Worm (Caenorhabditis elegans) whole organism, L2 larva: ENCODE data around the gene Y39A3CL.3.

ENCODE experiments used
- alr-1 ChIP-seq: fragments of 150-350 bp; optimal IDR thresholded peaks from 2 replicates; lab custom pipeline; 2014; ENCODE audit warnings: missing biosample characterization, missing genetic modification characterization
- ama-1 ChIP-seq: fragments of 150-350 bp; optimal IDR thresholded peaks from 2 replicates; lab custom pipeline; 2018; ENCODE audit warnings: inconsistent platforms
- dmd-4 ChIP-seq: sonication (generic microtip); optimal IDR thresholded peaks from 2 replicates; lab custom pipeline; 2017; ENCODE audit warnings: missing biosample characterization, missing genetic modification characterization
- egl-27 ChIP-seq: sonication (generic microtip); optimal IDR thresholded peaks from 3 replicates; lab custom pipeline; 2017; ENCODE audit warnings: missing biosample characterization, missing genetic modification reagents, missing genetic modification characterization
- elt-3 ChIP-seq: sonication (generic microtip); optimal IDR thresholded peaks from 2 replicates; lab custom pipeline; 2017; ENCODE audit warnings: missing biosample characterization, missing genetic modification characterization
- lsy-2 ChIP-seq, 2 experiments: fragments of 150-350 bp in 1 of 2; sonication (generic microtip) in 1 of 2; optimal IDR thresholded peaks; 2 replicates each; lab custom pipeline; 2014 to 2017; ENCODE audit warnings: missing biosample characterization in 2 of 2, missing genetic modification characterization in 2 of 2
- mbf-1 ChIP-seq: sonication (generic microtip); optimal IDR thresholded peaks from 2 replicates; lab custom pipeline; 2017; ENCODE audit warnings: missing biosample characterization, missing genetic modification characterization
- nhr-11 ChIP-seq: fragments of 150-350 bp; optimal IDR thresholded peaks from 2 replicates; lab custom pipeline; 2014; ENCODE audit warnings: missing biosample characterization, missing genetic modification characterization
- nhr-237 ChIP-seq: fragments of 150-350 bp; optimal IDR thresholded peaks from 2 replicates; lab custom pipeline; 2014; ENCODE audit warnings: missing biosample characterization, missing genetic modification characterization
- nhr-25 ChIP-seq: fragments of 150-350 bp; sonication (generic microtip); optimal IDR thresholded peaks from 3 replicates; lab custom pipeline; 2014; ENCODE audit warnings: missing biosample characterization, missing genetic modification characterization
- skn-1 ChIP-seq: sonication (generic microtip); optimal IDR thresholded peaks from 2 replicates; lab custom pipeline; 2017; ENCODE audit warnings: missing biosample characterization, missing genetic modification characterization
- unc-39 ChIP-seq: fragments of 150-350 bp; optimal IDR thresholded peaks from 2 replicates; lab custom pipeline; 2014; ENCODE audit warnings: missing biosample characterization, missing genetic modification characterization
- unc-62 ChIP-seq: fragments of 150-350 bp; optimal IDR thresholded peaks from 2 replicates; lab custom pipeline; 2014; ENCODE audit warnings: missing biosample characterization, missing genetic modification reagents, missing genetic modification characterization
- ztf-4 ChIP-seq: fragments of 150-350 bp; optimal IDR thresholded peaks from 2 replicates; lab custom pipeline; 2014; ENCODE audit warnings: missing biosample characterization, missing genetic modification characterization

DNA sequence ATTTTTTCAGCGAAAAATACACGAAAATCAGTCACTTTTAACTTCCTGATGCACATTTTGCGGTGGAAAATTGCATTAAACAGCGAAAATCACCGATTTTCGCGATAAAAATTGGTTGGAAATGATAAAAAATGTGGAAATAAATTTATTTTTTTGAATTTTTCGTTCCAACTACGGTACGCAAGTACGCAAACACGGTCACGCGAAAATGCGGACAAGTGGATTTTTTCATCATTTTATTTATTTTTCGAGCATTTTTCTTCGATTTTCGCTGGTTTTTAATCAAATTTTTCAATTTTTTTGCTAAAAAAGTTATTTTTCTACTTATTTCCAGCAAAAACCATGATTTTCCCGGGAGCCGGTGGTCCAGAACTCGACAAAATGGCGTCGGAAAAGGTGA is at the start of gene Y39A3CL.3:
- TF ChIP-seq egl-27 (tag; lab: Kevin White, UChicago) (no peak), elt-3 (no peak), nhr-237 (tag; lab: Kevin White, UChicago) (no peak), ama-1 (lab: Kevin White, UChicago) (no peak), nhr-25 (tag; lab: Kevin White, UChicago) (no peak), lsy-2 (tag; optimal IDR thresholded peaks at IDR 0.05; lab: Kevin White, UChicago) (peak; percentile 92 to 97), skn-1 (no peak), ztf-4 (tag; lab: Kevin White, UChicago) (no peak), nhr-11 (no peak), dmd-4 (tag; lab: Kevin White, UChicago) (no peak), unc-39 (tag; lab: Kevin White, UChicago) (no peak), unc-62 (GFP tag; lab: Kevin White, UChicago) (no peak), alr-1 (tag; lab: Kevin White, UChicago) (no peak), mbf-1 (tag; lab: Kevin White, UChicago) (no peak)
